Worm (Caenorhabditis elegans) whole organism, L1 larva: ENCODE measurements around the gene C34C12.6.

ENCODE experiments used
- fkh-8 ChIP-seq: sonication (generic microtip); optimal IDR thresholded peaks from 2 replicates; lab custom pipeline; 2016; ENCODE audit warnings: mild to moderate bottlenecking, missing genetic modification characterization, missing compliant biosample characterization
- hlh-17 ChIP-seq: fragments of 200-800 bp; sonication (Bioruptor generic); optimal IDR thresholded peaks from 2 replicates; lab custom pipeline; 2018; ENCODE audit warnings: missing genetic modification characterization, mild to moderate bottlenecking, missing compliant biosample characterization, moderate library complexity, borderline replicate concordance

- TF ChIP-seq hlh-17 (GFP tag; lab: Kevin White, UChicago), result no peak
- no peak for TF ChIP-seq fkh-8 (tag; lab: Kevin White, UChicago)
Observed at ce11 chrIII:3498957-3499356, 16.6 kb downstream of the C34C12.6 start, which contains the start of gene M01F1.9.
